Worm (Caenorhabditis elegans): ENCODE measurements around the gene srg-20.

The srg-20 gene

DNA sequence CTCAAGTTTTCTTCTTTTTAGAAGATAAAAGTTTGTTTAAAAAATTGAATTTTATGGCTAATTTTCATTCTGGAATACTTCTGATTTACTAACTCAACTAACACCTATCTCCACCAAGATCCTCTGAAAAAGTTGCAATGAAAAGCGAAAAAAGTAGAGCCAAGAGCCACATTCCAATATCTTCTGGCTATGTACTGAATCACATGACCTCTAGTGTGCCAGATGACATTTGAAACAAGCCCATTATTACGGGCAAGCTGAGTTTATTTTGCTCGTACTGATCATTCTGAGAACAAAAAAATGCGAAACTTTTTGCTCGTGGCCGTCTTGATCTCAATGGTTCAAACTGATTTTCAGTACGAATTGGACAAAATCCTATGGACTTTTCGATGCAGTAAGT, 42.6 kb downstream of the srg-20 start, which contains the start of gene irld-36:
TSS of gene irld-36 (plus strand) at position 301 of the 400 bp plus-strand sequence.
- TF ChIP-seq unc-39 (tag; optimal IDR thresholded peaks at IDR 0.05) (no peak), nhr-28 (tag; optimal IDR thresholded peaks at IDR 0.05) (no peak), mab-5 (tag; optimal IDR thresholded peaks at IDR 0.05) (no peak), mep-1 (tag; optimal IDR thresholded peaks at IDR 0.05) (no peak), blmp-1 (tag; optimal IDR thresholded peaks at IDR 0.05) (no peak), mls-2 (tag; optimal IDR thresholded peaks at IDR 0.05) (no peak), snpc-4 (tag; optimal IDR thresholded peaks at IDR 0.05) (no peak), lin-13 (tag; optimal IDR thresholded peaks at IDR 0.05) (no peak), ces-1 (GFP tag; optimal IDR thresholded peaks at IDR 0.05) (no peak), sptf-1 (tag; optimal IDR thresholded peaks at IDR 0.05) (no peak), lin-32 (GFP tag; optimal IDR thresholded peaks at IDR 0.05) (no peak)

DNA sequence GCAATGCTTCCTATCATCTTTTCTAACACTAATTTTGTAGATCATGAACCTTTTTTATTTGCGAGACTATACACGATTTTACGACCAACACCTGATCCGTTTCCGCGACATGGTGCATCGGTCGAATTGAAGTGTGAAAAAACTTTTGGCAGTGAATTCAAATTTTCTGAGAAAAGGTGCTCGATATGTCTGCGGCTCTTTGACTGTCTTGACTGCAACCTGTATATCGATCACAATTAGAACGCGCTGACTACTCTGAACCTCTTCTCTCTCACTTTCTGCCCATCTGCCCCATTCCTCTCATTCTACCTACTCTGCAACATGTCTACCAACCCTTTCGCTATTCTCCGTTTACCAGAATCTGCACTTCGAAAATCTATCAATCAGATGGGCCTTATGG, 45.7 kb downstream of the srg-20 start, which contains the start of gene fbxb-26:
TSS of gene fbxb-26 (plus strand) at position 301 of the 400 bp plus-strand sequence.
- TF ChIP-seq unc-39 (tag; optimal IDR thresholded peaks at IDR 0.05) (no peak), zip-8 (tag; optimal IDR thresholded peaks at IDR 0.05) (no peak), mls-2 (tag; optimal IDR thresholded peaks at IDR 0.05) (no peak), lin-13 (tag; optimal IDR thresholded peaks at IDR 0.05) (no peak), tbx-8 (GFP tag; optimal IDR thresholded peaks at IDR 0.05) (no peak), mep-1 (tag; optimal IDR thresholded peaks at IDR 0.05) (no peak), drap-1 (GFP tag; optimal IDR thresholded peaks at IDR 0.05) (no peak), ces-1 (GFP tag; optimal IDR thresholded peaks at IDR 0.05) (no peak), ceh-43 (GFP tag; optimal IDR thresholded peaks at IDR 0.05) (no peak), cnd-1 (tag; optimal IDR thresholded peaks at IDR 0.05) (no peak), nhr-12 (tag; optimal IDR thresholded peaks at IDR 0.05) (no peak), elt-3 (tag; optimal IDR thresholded peaks at IDR 0.05) (no peak), lin-32 (GFP tag; optimal IDR thresholded peaks at IDR 0.05) (no peak), hlh-1 (tag; optimal IDR thresholded peaks at IDR 0.05) (no peak), ceh-83 (GFP tag; optimal IDR thresholded peaks at IDR 0.05) (no peak), unc-120 (tag; optimal IDR thresholded peaks at IDR 0.05; ENCODE audit: poor library complexity, severe bottlenecking) (no peak)

DNA sequence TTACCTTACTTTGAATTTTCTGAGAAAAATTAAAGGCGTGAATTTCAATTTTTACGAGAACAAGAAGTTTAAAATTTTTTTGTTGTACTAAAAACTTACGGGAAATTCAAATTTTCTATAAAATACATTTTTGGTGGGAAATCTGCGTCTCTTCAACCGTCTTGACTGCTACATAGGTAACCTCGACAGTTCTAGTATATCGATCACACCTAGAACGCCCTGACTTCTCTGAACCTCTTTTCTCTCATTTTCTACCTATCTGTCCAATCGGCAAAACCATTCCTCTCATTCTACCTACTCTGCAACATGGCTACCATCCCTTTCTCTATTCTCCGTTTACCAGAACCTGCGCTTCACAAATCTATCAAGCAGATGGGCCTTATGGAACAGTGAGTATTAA, 47.2 kb downstream of the srg-20 start, which contains the start of gene fbxb-25:
TSS of gene fbxb-25 (plus strand) at position 301 of the 400 bp plus-strand sequence.
- TF ChIP-seq bed-3 (GFP tag; optimal IDR thresholded peaks at IDR 0.05) (no peak), cnd-1 (tag; optimal IDR thresholded peaks at IDR 0.05) (no peak), ceh-83 (GFP tag; optimal IDR thresholded peaks at IDR 0.05) (no peak), ces-1 (GFP tag; optimal IDR thresholded peaks at IDR 0.05) (no peak), nhr-28 (tag; optimal IDR thresholded peaks at IDR 0.05) (no peak), snpc-4 (tag; optimal IDR thresholded peaks at IDR 0.05) (no peak), elt-3 (tag; optimal IDR thresholded peaks at IDR 0.05) (no peak), lin-13 (tag; optimal IDR thresholded peaks at IDR 0.05) (no peak), lsy-2 (tag; optimal IDR thresholded peaks at IDR 0.05) (no peak), mab-5 (tag; optimal IDR thresholded peaks at IDR 0.05) (no peak), M03D4.4 (tag; optimal IDR thresholded peaks at IDR 0.05) (no peak), pha-4 (tag; optimal IDR thresholded peaks at IDR 0.05) (no peak), sptf-1 (tag; optimal IDR thresholded peaks at IDR 0.05) (no peak), nhr-2 (tag; optimal IDR thresholded peaks at IDR 0.05) (no peak)
